Comparison of ENCODE assay signal across 5 fruit fly cellular contexts in the genomic region with DNA sequence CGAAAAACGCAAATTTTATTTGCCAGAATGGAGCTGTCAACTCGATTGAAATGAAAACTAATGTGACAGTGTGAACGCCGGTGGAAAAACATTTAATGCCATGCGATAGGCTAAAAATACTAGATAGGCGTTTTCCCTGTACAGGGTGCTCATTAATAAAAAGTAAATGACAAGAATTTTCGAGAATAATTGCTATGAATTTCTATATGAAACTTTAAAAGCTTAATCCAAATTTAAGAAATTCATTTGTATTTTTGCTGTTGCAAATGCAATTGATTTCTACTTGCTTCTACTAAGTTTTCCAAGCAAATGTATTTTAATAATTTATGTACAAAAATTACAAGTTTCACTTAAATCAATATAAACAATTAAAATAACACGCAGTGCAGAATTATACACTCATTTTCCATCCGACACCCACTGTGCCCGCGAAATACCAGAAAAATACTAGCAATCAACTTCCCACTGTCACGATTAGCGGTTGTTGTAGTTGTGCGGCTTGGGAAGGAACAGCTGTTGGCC.
TF ChIP-seq lines count a peak whose summit lies in the region.

A gene (minus strand): TSS at position 50 of the 522 bp plus-strand sequence.

- TF ChIP-seq CTCF in whole organism, embryonic (GFP tag; optimal IDR thresholded peaks at IDR 0.05; lab: Kevin White, UChicago) = no peak

TF ChIP-seq in whole organism, adult, 20 proteins besides CTCF, POLR2A, EP300 and RAD21 (continues in another document):
- peak; percentile 90 for TF ChIP-seq CG33017 (tag; optimal IDR thresholded peaks at IDR 0.05; lab: Kevin White, UChicago)
- TF ChIP-seq bab1 (GFP tag; optimal IDR thresholded peaks at IDR 0.05; lab: Kevin White, UChicago) = peak; percentile 94
- peak; percentile 87 for TF ChIP-seq pad (GFP tag; optimal IDR thresholded peaks at IDR 0.05; lab: Kevin White, UChicago)
- TF ChIP-seq Clk (GFP tag; optimal IDR thresholded peaks at IDR 0.05; lab: Kevin White, UChicago) = peak; percentile 94
- TF ChIP-seq CG14711 (tag; optimal IDR thresholded peaks at IDR 0.05; lab: Kevin White, UChicago) = peak; percentile 85
- peak; percentile 95 for TF ChIP-seq CG12768 (GFP tag; optimal IDR thresholded peaks at IDR 0.05; lab: Kevin White, UChicago)
- peak; percentile 92 for TF ChIP-seq CG1620 (GFP tag; optimal IDR thresholded peaks at IDR 0.05; lab: Kevin White, UChicago)
- TF ChIP-seq Mnt (GFP tag; optimal IDR thresholded peaks at IDR 0.05; lab: Kevin White, UChicago) = peak; percentile 55
- TF ChIP-seq toe (GFP tag; optimal IDR thresholded peaks at IDR 0.05; lab: Kevin White, UChicago) = peak; percentile 96
- no peak for TF ChIP-seq cnc (optimal IDR thresholded peaks at IDR 0.05; lab: Kevin White, UChicago)
- TF ChIP-seq Hr96 (GFP tag; optimal IDR thresholded peaks at IDR 0.05; lab: Kevin White, UChicago) = peak; percentile 91
- peak; percentile 94 for TF ChIP-seq CG5204 (GFP tag; optimal IDR thresholded peaks at IDR 0.05; lab: Kevin White, UChicago)
- peak; percentile 73 for TF ChIP-seq tj (GFP tag; optimal IDR thresholded peaks at IDR 0.05; lab: Kevin White, UChicago)
- peak; percentile 92 for TF ChIP-seq CG11617 (GFP tag; optimal IDR thresholded peaks at IDR 0.05; lab: Kevin White, UChicago)
- TF ChIP-seq CG7101 (tag; optimal IDR thresholded peaks at IDR 0.05; lab: Kevin White, UChicago) = peak; percentile 91
- TF ChIP-seq ovo (GFP tag; optimal IDR thresholded peaks at IDR 0.05; lab: Kevin White, UChicago) = peak; percentile 84

TF ChIP-seq in whole organism, embryonic, 481 proteins besides CTCF, POLR2A, EP300 and RAD21 (continues in another document):
- peak; percentile 84 for TF ChIP-seq p53 (GFP tag; optimal IDR thresholded peaks at IDR 0.05; lab: Kevin White, UChicago)
- TF ChIP-seq CG8944 (GFP tag; optimal IDR thresholded peaks at IDR 0.05; lab: Kevin White, UChicago) = peak; percentile 92
- TF ChIP-seq MBD-R2 (GFP tag; IDR thresholded peaks at IDR 0.05; lab: Robert Waterston, UW) = peak; percentile 82
- TF ChIP-seq gfzf (GFP tag; optimal IDR thresholded peaks at IDR 0.05; lab: Kevin White, UChicago) = peak; percentile 86
- TF ChIP-seq pum (GFP tag; optimal IDR thresholded peaks at IDR 0.05; lab: Kevin White, UChicago) = peak; percentile 90
- TF ChIP-seq CG6765 (GFP tag; optimal IDR thresholded peaks at IDR 0.05; lab: Kevin White, UChicago) = peak; percentile 91
- TF ChIP-seq CG1647 (GFP tag; optimal IDR thresholded peaks at IDR 0.05; lab: Kevin White, UChicago) = peak; percentile 85
- TF ChIP-seq Bgb (GFP tag; IDR thresholded peaks at IDR 0.05; lab: Robert Waterston, UW; ENCODE audit: partially characterized antibody) = no peak
- peak; percentile 98 for TF ChIP-seq trem (tag; optimal IDR thresholded peaks at IDR 0.05; lab: Kevin White, UChicago)
- TF ChIP-seq CG12299 (tag; optimal IDR thresholded peaks at IDR 0.05; lab: Kevin White, UChicago) = peak; percentile 79
- TF ChIP-seq Jarid2 (GFP tag; optimal IDR thresholded peaks at IDR 0.05; lab: Kevin White, UChicago) = peak; percentile 68
- peak; percentile 44 for TF ChIP-seq Neu2 (GFP tag; optimal IDR thresholded peaks at IDR 0.05; lab: Kevin White, UChicago; ENCODE audit: borderline replicate concordance)
- TF ChIP-seq bigmax (GFP tag; optimal IDR thresholded peaks at IDR 0.05; lab: Kevin White, UChicago) = no peak
- peak; percentile 97 for TF ChIP-seq CG4404 (GFP tag; IDR thresholded peaks at IDR 0.05; lab: Robert Waterston, UW)
- TF ChIP-seq nerfin-1 (tag; optimal IDR thresholded peaks at IDR 0.05; lab: Kevin White, UChicago) = peak; percentile 95
- peak; percentile 87 for TF ChIP-seq CG11723 (GFP tag; optimal IDR thresholded peaks at IDR 0.05; lab: Kevin White, UChicago)
- peak; percentile 98 for TF ChIP-seq CoRest (tag; optimal IDR thresholded peaks at IDR 0.05; lab: Kevin White, UChicago)

TF ChIP-seq in whole organism, prepupa, 60 proteins besides CTCF, POLR2A, EP300 and RAD21 (continues in another document):
- TF ChIP-seq Ets21C (GFP tag; optimal IDR thresholded peaks at IDR 0.05; lab: Kevin White, UChicago) (peak; percentile 95), CG31627 (GFP tag; optimal IDR thresholded peaks at IDR 0.05; lab: Kevin White, UChicago) (peak; percentile 97), eg (GFP tag; IDR thresholded peaks at IDR 0.05; lab: Robert Waterston, UW) (peak; percentile 96), esn (GFP tag; optimal IDR thresholded peaks at IDR 0.05; lab: Kevin White, UChicago) (peak; percentile 96), CG6808 (GFP tag; optimal IDR thresholded peaks at IDR 0.05; lab: Kevin White, UChicago) (peak; percentile 92), CG8632 (GFP tag; optimal IDR thresholded peaks at IDR 0.05; lab: Kevin White, UChicago) (peak; percentile 91), CG8319 (GFP tag; optimal IDR thresholded peaks at IDR 0.05; lab: Kevin White, UChicago) (peak; percentile 94), Hr38 (GFP tag; optimal IDR thresholded peaks at IDR 0.05; lab: Kevin White, UChicago) (peak; percentile 73), CG8119 (GFP tag; IDR thresholded peaks at IDR 0.05; lab: Robert Waterston, UW) (peak; percentile 97), svp (GFP tag; lab: Kevin White, UChicago) (peak; percentile 97), dsx (GFP tag; optimal IDR thresholded peaks at IDR 0.05; lab: Kevin White, UChicago; ENCODE audit: poor library complexity, severe bottlenecking) (peak; percentile 89), lz (GFP tag; optimal IDR thresholded peaks at IDR 0.05; lab: Kevin White, UChicago) (peak; percentile 96), CG4318 (GFP tag; optimal IDR thresholded peaks at IDR 0.05; lab: Kevin White, UChicago) (peak; percentile 98), Sox15 (GFP tag; optimal IDR thresholded peaks at IDR 0.05; lab: Kevin White, UChicago) (peak; percentile 96), fd59A (GFP tag; optimal IDR thresholded peaks at IDR 0.05; lab: Kevin White, UChicago) (peak; percentile 92), CG3919 (GFP tag; optimal IDR thresholded peaks at IDR 0.05; lab: Kevin White, UChicago) (peak; percentile 96), Gug (GFP tag; IDR thresholded peaks at IDR 0.05; lab: Robert Waterston, UW) (peak; percentile 97), Smox (GFP tag; optimal IDR thresholded peaks at IDR 0.05; lab: Kevin White, UChicago) (peak; percentile 94)

TF ChIP-seq in whole organism, pupa, 21 proteins besides CTCF, POLR2A, EP300 and RAD21 (continues in another document):
- no peak for TF ChIP-seq D1 (tag; optimal IDR thresholded peaks at IDR 0.05; lab: Kevin White, UChicago)
- TF ChIP-seq rn (GFP tag; IDR thresholded peaks at IDR 0.05; lab: Robert Waterston, UW) = peak; percentile 94
- peak; percentile 96 for TF ChIP-seq CG8159 (tag; optimal IDR thresholded peaks at IDR 0.05; lab: Kevin White, UChicago)
- peak; percentile 98 for TF ChIP-seq CG14655 (GFP tag; optimal IDR thresholded peaks at IDR 0.05; lab: Kevin White, UChicago)
- peak; percentile 87 for TF ChIP-seq CG12605 (GFP tag; IDR thresholded peaks at IDR 0.05; lab: Robert Waterston, UW)
- no peak for TF ChIP-seq EcR (GFP tag; optimal IDR thresholded peaks at IDR 0.05; lab: Kevin White, UChicago)
- peak; percentile 95 for TF ChIP-seq CG17806 (tag; optimal IDR thresholded peaks at IDR 0.05; lab: Kevin White, UChicago)
- TF ChIP-seq CG4496 (GFP tag; IDR thresholded peaks at IDR 0.05; lab: Robert Waterston, UW) = peak; percentile 97
- TF ChIP-seq gl (tag; optimal IDR thresholded peaks at IDR 0.05; lab: Kevin White, UChicago) = peak; percentile 67
- TF ChIP-seq Snoo (tag; optimal IDR thresholded peaks at IDR 0.05; lab: Kevin White, UChicago) = peak; percentile 92
- peak; percentile 89 for TF ChIP-seq CG34367 (tag; optimal IDR thresholded peaks at IDR 0.05; lab: Kevin White, UChicago)
- peak; percentile 96 for TF ChIP-seq CG8301 (tag; optimal IDR thresholded peaks at IDR 0.05; lab: Kevin White, UChicago)
- TF ChIP-seq CG13204 (GFP tag; optimal IDR thresholded peaks at IDR 0.05; lab: Kevin White, UChicago) = peak; percentile 40
- peak; percentile 88 for TF ChIP-seq CG10348 (GFP tag; IDR thresholded peaks at IDR 0.05; lab: Robert Waterston, UW)
- peak; percentile 83 for TF ChIP-seq Pif1B (GFP tag; optimal IDR thresholded peaks at IDR 0.05; lab: Kevin White, UChicago)
- TF ChIP-seq CG9948 (tag; optimal IDR thresholded peaks at IDR 0.05; lab: Kevin White, UChicago) = peak; percentile 96
- TF ChIP-seq Ets98B (GFP tag; IDR thresholded peaks at IDR 0.05; lab: Robert Waterston, UW) = peak; percentile 91
- peak; percentile 96 for TF ChIP-seq CG32121 (GFP tag; IDR thresholded peaks at IDR 0.05; lab: Robert Waterston, UW)
- TF ChIP-seq CG15710 (tag; optimal IDR thresholded peaks at IDR 0.05; lab: Kevin White, UChicago) = peak; percentile 95

TF ChIP-seq in whole organism, wandering third instar larva, 38 proteins besides CTCF, POLR2A, EP300 and RAD21 (continues in another document):
- TF ChIP-seq HLH106 (tag; optimal IDR thresholded peaks at IDR 0.05; lab: Kevin White, UChicago) (peak; percentile 98), lola (GFP tag; optimal IDR thresholded peaks at IDR 0.05; lab: Kevin White, UChicago) (no peak), h (GFP tag; optimal IDR thresholded peaks at IDR 0.05; lab: Kevin White, UChicago) (peak; percentile 92), N (GFP tag; optimal IDR thresholded peaks at IDR 0.05; lab: Kevin White, UChicago) (no peak), Hr83 (GFP tag; optimal IDR thresholded peaks at IDR 0.05; lab: Kevin White, UChicago; ENCODE audit: poor library complexity, severe bottlenecking) (no peak), Jra (GFP tag; optimal IDR thresholded peaks at IDR 0.05; lab: Kevin White, UChicago) (peak; percentile 82), pan (optimal IDR thresholded peaks at IDR 0.05; lab: Kevin White, UChicago) (no peak), jim (GFP tag; optimal IDR thresholded peaks at IDR 0.05; lab: Kevin White, UChicago) (no peak), tai (GFP tag; optimal IDR thresholded peaks at IDR 0.05; lab: Kevin White, UChicago) (no peak), fru (GFP tag; optimal IDR thresholded peaks at IDR 0.05; lab: Kevin White, UChicago) (peak; percentile 92), dmrt93B (GFP tag; optimal IDR thresholded peaks at IDR 0.05; lab: Kevin White, UChicago) (peak; percentile 96), GATAd (GFP tag; optimal IDR thresholded peaks at IDR 0.05; lab: Kevin White, UChicago) (peak; percentile 55), Myc (optimal IDR thresholded peaks at IDR 0.05; lab: Kevin White, UChicago) (no peak), Dfd (GFP tag; optimal IDR thresholded peaks at IDR 0.05; lab: Kevin White, UChicago) (no peak), Rel (GFP tag; optimal IDR thresholded peaks at IDR 0.05; lab: Kevin White, UChicago) (peak; percentile 10), Rel (tag; optimal IDR thresholded peaks at IDR 0.05; lab: Kevin White, UChicago) (peak; percentile 61), dsf (GFP tag; optimal IDR thresholded peaks at IDR 0.05; lab: Kevin White, UChicago; ENCODE audit: borderline replicate concordance) (peak; percentile 80), Dif (GFP tag; optimal IDR thresholded peaks at IDR 0.05; lab: Kevin White, UChicago; ENCODE audit: partially characterized antibody) (no peak), Mio (GFP tag; optimal IDR thresholded peaks at IDR 0.05; lab: Kevin White, UChicago) (peak; percentile 45), dl (GFP tag; optimal IDR thresholded peaks at IDR 0.05; lab: Kevin White, UChicago; ENCODE audit: insufficient read depth in 1 of 2, partially characterized antibody in 2 of 2) (no peak), Abd-B (GFP tag; optimal IDR thresholded peaks at IDR 0.05; lab: Kevin White, UChicago) (no peak)
